Worm (Caenorhabditis elegans): ENCODE data around the gene nca-2.

DNA sequence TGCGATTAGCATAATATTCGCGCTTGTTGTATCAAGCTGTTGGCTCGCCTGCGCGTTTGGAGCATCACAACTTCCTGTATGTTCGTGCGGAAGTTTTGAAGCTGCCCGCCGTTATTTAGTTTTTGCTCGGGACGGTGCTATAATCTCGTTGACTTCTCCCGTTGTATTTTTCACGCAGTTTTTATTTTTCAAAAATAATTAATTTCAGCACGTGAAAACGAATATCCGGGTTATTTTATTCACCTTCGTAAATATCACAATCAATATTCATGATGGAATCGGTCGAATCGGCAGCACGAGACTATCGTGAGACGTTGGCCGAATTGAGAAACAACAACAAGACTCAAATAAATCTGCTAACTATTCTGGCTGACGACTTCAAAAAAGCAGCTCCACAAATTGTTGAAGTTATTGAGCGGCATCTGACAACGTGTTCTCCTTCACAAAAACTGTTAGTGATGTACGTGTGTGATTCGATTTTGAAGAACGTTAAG lies 59.8 kb downstream of the nca-2 start:
- TF ChIP-seq ama-1 (optimal IDR thresholded peaks at IDR 0.05): peak; percentile 98
- TF ChIP-seq nhr-237 (tag; optimal IDR thresholded peaks at IDR 0.05): no peak
- no peak for TF ChIP-seq lin-15B (tag; optimal IDR thresholded peaks at IDR 0.05)
- TF ChIP-seq nhr-28 (tag; optimal IDR thresholded peaks at IDR 0.05): no peak
- TF ChIP-seq nhr-77 (tag; optimal IDR thresholded peaks at IDR 0.05): no peak
- no peak for TF ChIP-seq fkh-10 (GFP tag; optimal IDR thresholded peaks at IDR 0.05)
- no peak for TF ChIP-seq ztf-4 (tag; optimal IDR thresholded peaks at IDR 0.05)
- TF ChIP-seq aly-2 (tag; optimal IDR thresholded peaks at IDR 0.05): no peak
- TF ChIP-seq unc-62 (GFP tag; optimal IDR thresholded peaks at IDR 0.05): no peak
- TF ChIP-seq egl-27 (tag; optimal IDR thresholded peaks at IDR 0.05): no peak
- TF ChIP-seq nfya-1 (tag; optimal IDR thresholded peaks at IDR 0.05; ENCODE audit: insufficient read depth): peak; percentile 12
- no peak for TF ChIP-seq nhr-76 (tag; optimal IDR thresholded peaks at IDR 0.05)
- no peak for TF ChIP-seq nhr-11 (tag; optimal IDR thresholded peaks at IDR 0.05)
